Fruit fly (Drosophila melanogaster): ENCODE data around the gene Kal1.

DNA sequence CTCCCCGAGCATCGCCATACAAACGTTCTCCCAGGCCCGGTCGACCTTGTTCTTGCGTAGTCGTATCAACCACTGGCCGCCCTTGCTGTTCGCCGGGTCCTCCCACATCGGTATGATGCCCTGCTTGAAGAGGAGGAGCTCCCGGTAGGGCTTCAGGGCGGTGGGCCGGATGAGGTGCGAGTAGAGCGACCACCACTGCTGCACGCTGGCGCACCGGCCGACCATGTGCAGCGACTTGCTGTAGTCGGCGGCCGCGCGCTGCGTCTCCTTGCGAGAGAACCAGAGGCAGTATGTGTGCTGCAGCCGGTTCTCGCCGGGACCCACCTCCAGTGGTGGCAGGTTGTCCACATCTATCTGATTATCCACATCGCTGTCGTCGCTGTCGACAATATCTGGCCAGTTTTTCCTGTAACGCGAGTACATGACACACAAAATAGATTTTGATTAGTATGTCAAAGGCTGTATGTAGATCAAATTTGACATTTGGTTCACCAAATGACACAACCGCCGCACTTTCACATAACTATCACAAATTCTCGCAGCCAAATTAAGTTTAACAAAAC lies 34.2 kb upstream of the Kal1 start, which contains the start of gene CG10694:
- no peak for TF ChIP-seq CG31627 (GFP tag; optimal IDR thresholded peaks at IDR 0.05)
- TF ChIP-seq CG4318 (GFP tag; optimal IDR thresholded peaks at IDR 0.05) = no peak
- no peak for TF ChIP-seq CG6163 (GFP tag; IDR thresholded peaks at IDR 0.05)
- no peak for TF ChIP-seq Lpt (GFP tag; optimal IDR thresholded peaks at IDR 0.05)
- TF ChIP-seq ss (GFP tag; optimal IDR thresholded peaks at IDR 0.05) = no peak
- no peak for TF ChIP-seq CG8119 (GFP tag; IDR thresholded peaks at IDR 0.05)
- TF ChIP-seq CG16779 (tag; optimal IDR thresholded peaks at IDR 0.05) = no peak
- TF ChIP-seq fkh (GFP tag; optimal IDR thresholded peaks at IDR 0.05) = no peak

All from whole organism, prepupa.